Fruit fly (Drosophila melanogaster) whole organism, embryonic: ENCODE results near the gene ohgt.

Source experiments
- Aef1 ChIP-seq: fragments of 200-800 bp; sonication (Bioruptor generic); IDR thresholded peaks from 3 replicates; pipeline ENCODE4 v1.3.6; 2022; ENCODE audit warnings: missing biosample characterization, missing genetic modification characterization
- Atf6 ChIP-seq: fragments of 200-800 bp; sonication (Bioruptor generic); IDR thresholded peaks from 2 replicates; pipeline ENCODE4 v1.3.6; 2022; ENCODE audit warnings: missing biosample characterization, missing genetic modification characterization
- Awh ChIP-seq: fragments of 200-800 bp; sonication (Bioruptor generic); IDR thresholded peaks from 2 replicates; pipeline ENCODE4, ENCODE4 v1.3.6; 2022; ENCODE audit warnings: missing biosample characterization, missing genetic modification characterization
- Bdp1 ChIP-seq: fragments of 200-800 bp; sonication (Bioruptor generic); optimal IDR thresholded peaks from 3 replicates; lab custom pipeline; 2016; ENCODE audit warnings: missing biosample characterization, missing genetic modification characterization
- CG10147 ChIP-seq: fragments of 200-800 bp; sonication (Bioruptor generic); optimal IDR thresholded peaks from 2 replicates; lab custom pipeline; 2019; ENCODE audit warnings: missing biosample characterization, mild to moderate bottlenecking, missing genetic modification characterization, moderate library complexity
- CG1024 ChIP-seq: fragments of 200-800 bp; sonication (Bioruptor generic); IDR thresholded peaks from 2 replicates; pipeline ENCODE4 v1.3.6; 2022; ENCODE audit warnings: missing biosample characterization, missing genetic modification characterization
- CG12104 ChIP-seq: fragments of 200-800 bp; sonication (Bioruptor generic); optimal IDR thresholded peaks from 3 replicates; lab custom pipeline; 2016; ENCODE audit warnings: missing biosample characterization, missing genetic modification characterization
- CG13424 ChIP-seq: fragments of 200-800 bp; sonication (Bioruptor generic); optimal IDR thresholded peaks from 2 replicates; lab custom pipeline; 2019; ENCODE audit warnings: missing biosample characterization, mild to moderate bottlenecking, missing genetic modification characterization, moderate library complexity
- CG14860 ChIP-seq: fragments of 200-800 bp; sonication (Bioruptor generic); IDR thresholded peaks from 3 replicates; pipeline ENCODE4 v1.3.6; 2022; ENCODE audit warnings: missing biosample characterization, missing genetic modification characterization; ENCODE audit not compliant: partially characterized antibody
- CG1529 ChIP-seq: fragments of 200-800 bp; sonication (Bioruptor generic); optimal IDR thresholded peaks from 3 replicates; lab custom pipeline; 2018; ENCODE audit warnings: missing biosample characterization, missing genetic modification characterization
- CG2712 ChIP-seq: fragments of 200-800 bp; optimal IDR thresholded peaks from 3 replicates; lab custom pipeline; 2019; ENCODE audit warnings: missing biosample characterization, mild to moderate bottlenecking, missing genetic modification characterization, moderate library complexity
- CG2889 ChIP-seq: fragments of 200-800 bp; sonication (Bioruptor generic); IDR thresholded peaks from 3 replicates; pipeline ENCODE4 v1.3.6; 2022; ENCODE audit warnings: missing biosample characterization, missing genetic modification characterization
- CG3995 ChIP-seq: fragments of 200-800 bp; sonication (Bioruptor generic); optimal IDR thresholded peaks from 3 replicates; lab custom pipeline; 2016; ENCODE audit warnings: missing biosample characterization, missing genetic modification characterization
- CG4282 ChIP-seq: fragments of 200-800 bp; sonication (Bioruptor generic); optimal IDR thresholded peaks from 2 replicates; lab custom pipeline; 2016; ENCODE audit warnings: missing biosample characterization, missing genetic modification characterization
- CG6813 ChIP-seq: fragments of 200-800 bp; sonication (Bioruptor generic); optimal IDR thresholded peaks from 2 replicates; lab custom pipeline; 2017; ENCODE audit warnings: missing biosample characterization, missing genetic modification characterization, mild to moderate bottlenecking, moderate library complexity, missing genetic modification reagents
- CG7271 ChIP-seq: fragments of 200-800 bp; sonication (Bioruptor generic); optimal IDR thresholded peaks from 2 replicates; lab custom pipeline; 2018; ENCODE audit warnings: missing biosample characterization, mild to moderate bottlenecking, missing genetic modification characterization, moderate library complexity
- CG8388 ChIP-seq: fragments of 200-800 bp; sonication (Bioruptor generic); optimal IDR thresholded peaks from 2 replicates; lab custom pipeline; 2019; ENCODE audit warnings: missing biosample characterization, mild to moderate bottlenecking, missing genetic modification characterization, moderate library complexity
- CG9817 ChIP-seq: fragments of 200-800 bp; sonication (Bioruptor generic); optimal IDR thresholded peaks from 2 replicates; lab custom pipeline; 2018; ENCODE audit warnings: missing biosample characterization, mild to moderate bottlenecking, missing genetic modification characterization, moderate library complexity
- Camta ChIP-seq: fragments of 200-800 bp; sonication (Bioruptor generic); optimal IDR thresholded peaks from 2 replicates; lab custom pipeline; 2016; ENCODE audit warnings: missing biosample characterization, missing genetic modification characterization
- Dad ChIP-seq: fragments of 200-800 bp; sonication (Bioruptor generic); optimal IDR thresholded peaks from 3 replicates; lab custom pipeline; 2016; ENCODE audit warnings: missing biosample characterization, missing genetic modification characterization
- Dbx ChIP-seq: fragments of 200-800 bp; sonication (Bioruptor generic); IDR thresholded peaks from 3 replicates; pipeline ENCODE4 v1.3.6; 2022; ENCODE audit warnings: missing biosample characterization, missing genetic modification characterization
- Dip2 ChIP-seq: fragments of 200-800 bp; sonication (Bioruptor generic); IDR thresholded peaks from 2 replicates; pipeline ENCODE4 v1.3.6; 2022; ENCODE audit warnings: missing biosample characterization, missing genetic modification characterization
- Drgx ChIP-seq: fragments of 200-800 bp; sonication (Bioruptor generic); IDR thresholded peaks from 2 replicates; pipeline ENCODE4 v1.3.6; 2022; ENCODE audit warnings: missing biosample characterization, missing genetic modification characterization
- Eip74EF ChIP-seq, 2 experiments: fragments of 200-800 bp in 1 of 2; fragments of >200 bp in 1 of 2; sonication (Bioruptor generic) in 1 of 2; optimal IDR thresholded peaks; 2 replicates each; lab custom pipeline; 2017 to 2019; ENCODE audit warnings: missing biosample characterization in 2 of 2, missing genetic modification characterization in 2 of 2, mild to moderate bottlenecking in 1 of 2, moderate library complexity in 1 of 2
- Hey ChIP-seq: fragments of 200-800 bp; sonication (Bioruptor generic); optimal IDR thresholded peaks from 3 replicates; lab custom pipeline; 2018; ENCODE audit warnings: missing biosample characterization, mild to moderate bottlenecking, missing genetic modification characterization
- Hr78 ChIP-seq, 2 experiments: fragments of 200-800 bp in 1 of 2; fragments of >200 bp in 1 of 2; sonication (Bioruptor generic) in 1 of 2; optimal IDR thresholded peaks; 2 replicates each; lab custom pipeline; 2017 to 2019; ENCODE audit warnings: missing biosample characterization in 2 of 2, missing genetic modification characterization in 2 of 2, mild to moderate bottlenecking in 1 of 2, moderate library complexity in 1 of 2
- MBD-R2 ChIP-seq: fragments of 200-800 bp; sonication (Bioruptor generic); IDR thresholded peaks from 2 replicates; pipeline ENCODE4 v1.3.6; 2022; ENCODE audit warnings: missing biosample characterization, missing genetic modification characterization
- Med ChIP-seq: fragments of 200-800 bp; sonication (Bioruptor generic); peaks from one replicate; lab custom pipeline; 2016; ENCODE audit warnings: missing biosample characterization, missing genetic modification characterization, mild to moderate bottlenecking, inconsistent platforms, moderate library complexity
- Meics ChIP-seq: fragments of 200-800 bp; sonication (Bioruptor generic); optimal IDR thresholded peaks from 2 replicates; lab custom pipeline; 2017; ENCODE audit warnings: missing biosample characterization, mild to moderate bottlenecking, missing genetic modification characterization
- PHDP ChIP-seq: fragments of 200-800 bp; sonication (Bioruptor generic); optimal IDR thresholded peaks from 3 replicates; lab custom pipeline; 2018; ENCODE audit warnings: missing biosample characterization, mild to moderate bottlenecking, missing genetic modification characterization, moderate library complexity
- Ptx1 ChIP-seq: fragments of 200-800 bp; sonication (Bioruptor generic); IDR thresholded peaks from 2 replicates; pipeline ENCODE4 v1.3.6; 2022; ENCODE audit warnings: missing biosample characterization, missing genetic modification characterization
- Sin3A ChIP-seq: fragments of >200 bp; optimal IDR thresholded peaks from 2 replicates; lab custom pipeline; 2018
- Ssrp ChIP-seq: fragments of 200-800 bp; sonication (Bioruptor generic); optimal IDR thresholded peaks from 2 replicates; lab custom pipeline; 2018; ENCODE audit warnings: missing biosample characterization, mild to moderate bottlenecking, missing genetic modification characterization, moderate library complexity
- TFAM ChIP-seq: fragments of 200-800 bp; sonication (Bioruptor generic); optimal IDR thresholded peaks from 2 replicates; lab custom pipeline; 2017; ENCODE audit warnings: missing biosample characterization, missing genetic modification characterization, inconsistent platforms
- aop ChIP-seq: fragments of 200-800 bp; sonication (Bioruptor generic); IDR thresholded peaks from 2 replicates; pipeline ENCODE4 v1.3.6; 2022; ENCODE audit warnings: missing biosample characterization, missing genetic modification characterization
- bab2 ChIP-seq: fragments of 200-800 bp; sonication (Bioruptor generic); optimal IDR thresholded peaks from 2 replicates; lab custom pipeline; 2016; ENCODE audit warnings: missing biosample characterization, missing genetic modification characterization
- chif ChIP-seq, 2 experiments: fragments of 200-800 bp; sonication (Bioruptor generic); optimal IDR thresholded peaks; 3 replicates each; lab custom pipeline; 2016; ENCODE audit warnings: missing biosample characterization in 2 of 2, missing genetic modification characterization in 2 of 2
- dan ChIP-seq: fragments of 200-800 bp; sonication (Bioruptor generic); IDR thresholded peaks from 2 replicates; pipeline ENCODE4 v1.3.6; 2022; ENCODE audit warnings: missing biosample characterization, missing genetic modification characterization
- onecut ChIP-seq: fragments of 200-800 bp; sonication (Bioruptor generic); IDR thresholded peaks from 2 replicates; pipeline ENCODE4 v1.3.6; 2022; ENCODE audit warnings: missing biosample characterization, missing genetic modification characterization
- psq ChIP-seq: fragments of 200-800 bp; sonication (Bioruptor generic); optimal IDR thresholded peaks from 2 replicates; lab custom pipeline; 2017; ENCODE audit warnings: missing biosample characterization, missing genetic modification characterization
- pzg ChIP-seq: fragments of 200-800 bp; sonication (Bioruptor generic); optimal IDR thresholded peaks from 3 replicates; lab custom pipeline; 2018; ENCODE audit warnings: missing biosample characterization, mild to moderate bottlenecking, missing genetic modification characterization, moderate library complexity
- row ChIP-seq: fragments of 200-800 bp; sonication (Bioruptor generic); IDR thresholded peaks from 3 replicates; pipeline ENCODE4 v1.3.6; 2022; ENCODE audit warnings: missing biosample characterization, missing genetic modification characterization
- schlank ChIP-seq: fragments of 200-800 bp; sonication (Bioruptor generic); optimal IDR thresholded peaks from 2 replicates; lab custom pipeline; 2018; ENCODE audit warnings: missing biosample characterization, mild to moderate bottlenecking, missing genetic modification characterization
- sd ChIP-seq: fragments of 200-800 bp; sonication (Bioruptor generic); optimal IDR thresholded peaks from 3 replicates; lab custom pipeline; 2018; ENCODE audit warnings: missing biosample characterization, mild to moderate bottlenecking, missing genetic modification characterization, moderate library complexity
- shn ChIP-seq: fragments of 200-800 bp; sonication (Bioruptor generic); optimal IDR thresholded peaks from 3 replicates; lab custom pipeline; 2016; ENCODE audit warnings: missing biosample characterization, missing genetic modification characterization
- stc ChIP-seq: fragments of 200-800 bp; sonication (Bioruptor generic); IDR thresholded peaks from 2 replicates; pipeline ENCODE4 v1.3.6; 2022; ENCODE audit warnings: missing biosample characterization, missing genetic modification characterization
- tll ChIP-seq, 2 experiments: fragments of 200-800 bp in 1 of 2; fragments of >200 bp in 1 of 2; sonication (Bioruptor generic) in 1 of 2; optimal IDR thresholded peaks; 2 replicates each; lab custom pipeline; 2017 to 2019; ENCODE audit warnings: missing biosample characterization in 2 of 2, missing genetic modification characterization in 2 of 2, mild to moderate bottlenecking in 1 of 2, moderate library complexity in 1 of 2
- toy ChIP-seq: fragments of 200-800 bp; sonication (Bioruptor generic); IDR thresholded peaks from 2 replicates; pipeline ENCODE4 v1.3.6; 2022; ENCODE audit warnings: missing biosample characterization, missing genetic modification characterization
- unc-4 ChIP-seq: fragments of 200-800 bp; sonication (Bioruptor generic); IDR thresholded peaks from 2 replicates; pipeline ENCODE4 v1.3.6; 2022; ENCODE audit warnings: missing biosample characterization, missing genetic modification characterization; ENCODE audit not compliant: partially characterized antibody
- zen ChIP-seq: fragments of 200-800 bp; sonication (Bioruptor generic); optimal IDR thresholded peaks from 3 replicates; lab custom pipeline; 2018; ENCODE audit warnings: missing biosample characterization, mild to moderate bottlenecking, missing genetic modification characterization, moderate library complexity

ohgt gene

dm6 chr3R:10048035-10048774 is 794 bp upstream of the ohgt start:
- TF ChIP-seq CG9817 (tag; lab: Kevin White, UChicago) (no peak), psq (GFP tag; lab: Kevin White, UChicago) (no peak), Dip2 (GFP tag; lab: Robert Waterston, UW) (no peak), CG8388 (GFP tag; lab: Kevin White, UChicago) (peak; percentile 30), Drgx (GFP tag; lab: Robert Waterston, UW) (no peak), unc-4 (GFP tag; lab: Robert Waterston, UW) (no peak), CG14860 (GFP tag; lab: Robert Waterston, UW) (no peak), Hey (no peak), CG2712 (peak; percentile 59), Dbx (GFP tag; lab: Robert Waterston, UW) (no peak), CG13424 (tag; lab: Kevin White, UChicago) (peak; percentile 63), row (GFP tag; lab: Robert Waterston, UW) (peak; percentile 67), CG7271 (tag; lab: Kevin White, UChicago) (no peak), shn (GFP tag; lab: Kevin White, UChicago) (no peak), CG1024 (no peak), Dad (no peak), PHDP (peak; percentile 33), CG4282 (GFP tag; lab: Kevin White, UChicago) (no peak), pzg (GFP tag; lab: Kevin White, UChicago) (no peak), Sin3A (lab: Kevin White, UChicago) (no peak), Atf6 (GFP tag; lab: Robert Waterston, UW) (no peak), onecut (peak; percentile 26; the same call in 1 of the 2 replicates), CG3995 (GFP tag; lab: Kevin White, UChicago) (no peak), Ptx1 (GFP tag; lab: Robert Waterston, UW) (peak; percentile 37; the same call in 1 of the 2 replicates), Awh (GFP tag; lab: Robert Waterston, UW) (no peak), stc (GFP tag; lab: Robert Waterston, UW) (no peak), MBD-R2 (GFP tag; lab: Robert Waterston, UW) (0 out of 2 replicates have a peak, but pooled peaks have one; percentile 7), CG1529 (GFP tag; lab: Kevin White, UChicago) (peak; percentile 34), Ssrp (peak; percentile 57), CG2889 (GFP tag; lab: Robert Waterston, UW) (0 out of 3 replicates have a peak, but pooled peaks have one; percentile 21), bab2 (no peak), zen (tag; lab: Kevin White, UChicago) (no peak), Hr78 (GFP tag; optimal IDR thresholded peaks at IDR 0.05; lab: Kevin White, UChicago) (no peak), CG12104 (GFP tag; lab: Kevin White, UChicago) (peak; percentile 52), toy (GFP tag; lab: Robert Waterston, UW) (no peak), Camta (GFP tag; lab: Kevin White, UChicago) (no peak), chif (GFP tag; optimal IDR thresholded peaks at IDR 0.05; lab: Kevin White, UChicago) (peak in 1 of 2 experiments; percentile 1), tll (GFP tag; optimal IDR thresholded peaks at IDR 0.05; lab: Kevin White, UChicago) (no peak), dan (GFP tag; lab: Robert Waterston, UW) (no peak), CG10147 (GFP tag; lab: Kevin White, UChicago) (peak; percentile 48), Eip74EF (GFP tag; optimal IDR thresholded peaks at IDR 0.05; lab: Kevin White, UChicago) (peak in 1 of 2 experiments; percentile 39), TFAM (GFP tag; lab: Kevin White, UChicago) (no peak), sd (tag; lab: Kevin White, UChicago) (no peak), Aef1 (GFP tag; lab: Robert Waterston, UW) (no peak), Meics (GFP tag; lab: Kevin White, UChicago) (peak; percentile 67), aop (GFP tag; lab: Robert Waterston, UW) (no peak), schlank (no peak), Med (GFP tag; lab: Kevin White, UChicago) (peak; percentile 77), CG6813 (no peak), Bdp1 (GFP tag; lab: Kevin White, UChicago) (no peak)
